Fruit fly (Drosophila melanogaster) whole organism, embryonic: ENCODE measurements around the gene CG9150.
A peak's percentile ranks its signal among the peaks of the same experiment; 100 is the strongest.

Experiments
- Ada2b ChIP-seq: fragments of 200-800 bp; sonication (Bioruptor generic); IDR thresholded peaks from 2 replicates; pipeline ENCODE4 v1.3.6; 2022; ENCODE audit warnings: missing biosample characterization, missing genetic modification characterization
- Aef1 ChIP-seq: fragments of 200-800 bp; sonication (Bioruptor generic); IDR thresholded peaks from 3 replicates; pipeline ENCODE4 v1.3.6; 2022; ENCODE audit warnings: missing biosample characterization, missing genetic modification characterization
- Awh ChIP-seq: fragments of 200-800 bp; sonication (Bioruptor generic); IDR thresholded peaks from 2 replicates; pipeline ENCODE4, ENCODE4 v1.3.6; 2022; ENCODE audit warnings: missing biosample characterization, missing genetic modification characterization
- C15 ChIP-seq: fragments of 200-800 bp; sonication (Bioruptor generic); IDR thresholded peaks from 3 replicates; pipeline ENCODE4 v1.3.6; 2022; ENCODE audit warnings: missing biosample characterization, missing genetic modification characterization
- CG1529 ChIP-seq: fragments of 200-800 bp; sonication (Bioruptor generic); optimal IDR thresholded peaks from 3 replicates; lab custom pipeline; 2018; ENCODE audit warnings: missing biosample characterization, missing genetic modification characterization
- CG15479 ChIP-seq: fragments of 200-800 bp; sonication (Bioruptor generic); optimal IDR thresholded peaks from 3 replicates; lab custom pipeline; 2019; ENCODE audit warnings: missing biosample characterization, mild to moderate bottlenecking, missing genetic modification characterization, moderate library complexity
- CG1603 ChIP-seq: fragments of 200-800 bp; sonication (Bioruptor generic); optimal IDR thresholded peaks from 2 replicates; lab custom pipeline; 2019; ENCODE audit warnings: missing biosample characterization, mild to moderate bottlenecking, missing genetic modification characterization, moderate library complexity
- CG16813 ChIP-seq: fragments of 200-800 bp; sonication (Bioruptor generic); IDR thresholded peaks from 3 replicates; pipeline ENCODE4 v1.3.6; 2022; ENCODE audit warnings: missing biosample characterization, missing genetic modification characterization; ENCODE audit not compliant: partially characterized antibody
- CG18619 ChIP-seq: fragments of 200-800 bp; sonication (Bioruptor generic); optimal IDR thresholded peaks from 3 replicates; lab custom pipeline; 2017; ENCODE audit warnings: missing biosample characterization, mild to moderate bottlenecking, missing genetic modification characterization
- CG18764 ChIP-seq: fragments of 200-800 bp; sonication (Bioruptor generic); optimal IDR thresholded peaks from 3 replicates; lab custom pipeline; 2016; ENCODE audit warnings: missing biosample characterization, missing genetic modification characterization
- CG2120 ChIP-seq: fragments of 200-800 bp; sonication (Bioruptor generic); optimal IDR thresholded peaks from 3 replicates; lab custom pipeline; 2016; ENCODE audit warnings: missing biosample characterization, missing genetic modification characterization
- CG30403 ChIP-seq: fragments of 200-800 bp; sonication (Bioruptor generic); optimal IDR thresholded peaks from 3 replicates; lab custom pipeline; 2016; ENCODE audit warnings: missing biosample characterization, missing genetic modification characterization
- CG31388 ChIP-seq: fragments of 200-800 bp; sonication (Bioruptor generic); optimal IDR thresholded peaks from 2 replicates; lab custom pipeline; 2016; ENCODE audit warnings: missing biosample characterization, missing genetic modification characterization
- CG33213 ChIP-seq: fragments of 200-800 bp; sonication (Bioruptor generic); optimal IDR thresholded peaks from 3 replicates; lab custom pipeline; 2016; ENCODE audit warnings: missing biosample characterization, missing genetic modification characterization
- CG34422 ChIP-seq: fragments of 200-800 bp; sonication (Bioruptor generic); IDR thresholded peaks from 3 replicates; pipeline ENCODE4 v1.3.6; 2022; ENCODE audit warnings: missing biosample characterization, missing genetic modification characterization
- CG6175 ChIP-seq: fragments of 200-800 bp; sonication (Bioruptor generic); IDR thresholded peaks from 3 replicates; pipeline ENCODE4 v1.3.6; 2022; ENCODE audit warnings: missing biosample characterization, missing genetic modification characterization
- CG8388 ChIP-seq: fragments of 200-800 bp; sonication (Bioruptor generic); optimal IDR thresholded peaks from 2 replicates; lab custom pipeline; 2019; ENCODE audit warnings: missing biosample characterization, mild to moderate bottlenecking, missing genetic modification characterization, moderate library complexity
- CG9215 ChIP-seq: fragments of 200-800 bp; sonication (Bioruptor generic); IDR thresholded peaks from 2 replicates; pipeline ENCODE4 v1.3.6; 2022; ENCODE audit warnings: missing biosample characterization, missing genetic modification characterization
- CG9797 ChIP-seq: fragments of 200-800 bp; sonication (Bioruptor generic); optimal IDR thresholded peaks from 3 replicates; lab custom pipeline; 2018; ENCODE audit warnings: missing biosample characterization, mild to moderate bottlenecking, missing genetic modification characterization
- Dad ChIP-seq: fragments of 200-800 bp; sonication (Bioruptor generic); optimal IDR thresholded peaks from 3 replicates; lab custom pipeline; 2016; ENCODE audit warnings: missing biosample characterization, missing genetic modification characterization
- Dfd ChIP-seq, 2 experiments: fragments of >200 bp; optimal IDR thresholded peaks; 2 replicates each; lab custom pipeline; 2017; ENCODE audit warnings: missing biosample characterization in 2 of 2, missing genetic modification characterization in 2 of 2
- Dref ChIP-seq: fragments of 200-800 bp; sonication (Bioruptor generic); IDR thresholded peaks from 2 replicates; pipeline ENCODE4 v1.3.6; 2022; ENCODE audit warnings: missing biosample characterization, missing genetic modification characterization
- Ets65A ChIP-seq: fragments of 200-800 bp; sonication (Bioruptor generic); peaks from one replicate; lab custom pipeline; 2016; ENCODE audit warnings: missing biosample characterization, missing genetic modification characterization
- Fer1 ChIP-seq: fragments of 200-800 bp; sonication (Bioruptor generic); optimal IDR thresholded peaks from 2 replicates; lab custom pipeline; 2017; ENCODE audit warnings: missing biosample characterization, mild to moderate bottlenecking, missing genetic modification characterization
- H15 ChIP-seq: fragments of 200-800 bp; sonication (Bioruptor generic); IDR thresholded peaks from 3 replicates; pipeline ENCODE4 v1.3.6; 2022; ENCODE audit warnings: missing biosample characterization, missing genetic modification characterization
- HLH4C ChIP-seq: fragments of 200-800 bp; sonication (Bioruptor generic); IDR thresholded peaks from 3 replicates; pipeline ENCODE4 v1.3.6; 2022; ENCODE audit warnings: missing biosample characterization, missing genetic modification characterization; ENCODE audit not compliant: partially characterized antibody
- Hmr ChIP-seq: fragments of 200-800 bp; sonication (Bioruptor generic); optimal IDR thresholded peaks from 3 replicates; lab custom pipeline; 2017; ENCODE audit warnings: mild to moderate bottlenecking, missing biosample characterization, missing genetic modification reagents, missing genetic modification characterization
- Lim3 ChIP-seq: fragments of 200-800 bp; sonication (Bioruptor generic); IDR thresholded peaks from 2 replicates; pipeline ENCODE4 v1.3.6; 2022; ENCODE audit warnings: missing biosample characterization, missing genetic modification characterization
- Lpt ChIP-seq: fragments of >200 bp; optimal IDR thresholded peaks from 2 replicates; lab custom pipeline; 2018; ENCODE audit warnings: missing biosample characterization, missing genetic modification characterization
- Meics ChIP-seq: fragments of 200-800 bp; sonication (Bioruptor generic); optimal IDR thresholded peaks from 2 replicates; lab custom pipeline; 2017; ENCODE audit warnings: missing biosample characterization, mild to moderate bottlenecking, missing genetic modification characterization
- Nf-YB ChIP-seq: fragments of 200-800 bp; sonication (Bioruptor generic); optimal IDR thresholded peaks from 3 replicates; lab custom pipeline; 2019; ENCODE audit warnings: missing biosample characterization, mild to moderate bottlenecking, missing genetic modification characterization, moderate library complexity
- Oli ChIP-seq: fragments of 200-800 bp; sonication (Bioruptor generic); optimal IDR thresholded peaks from 2 replicates; lab custom pipeline; 2018; ENCODE audit warnings: missing biosample characterization, mild to moderate bottlenecking, missing genetic modification characterization, moderate library complexity
- Opbp ChIP-seq: fragments of 200-800 bp; sonication (Bioruptor generic); IDR thresholded peaks from 3 replicates; pipeline ENCODE4 v1.3.6; 2022; ENCODE audit warnings: missing biosample characterization, missing genetic modification characterization; ENCODE audit not compliant: partially characterized antibody
- Six4 ChIP-seq: fragments of 200-800 bp; sonication (Bioruptor generic); optimal IDR thresholded peaks from 2 replicates; lab custom pipeline; 2016; ENCODE audit warnings: missing biosample characterization, missing genetic modification characterization
- abd-A ChIP-seq: fragments of 200-800 bp; sonication (Bioruptor generic); optimal IDR thresholded peaks from 3 replicates; lab custom pipeline; 2019; ENCODE audit warnings: missing biosample characterization, mild to moderate bottlenecking, missing genetic modification characterization, moderate library complexity
- aop ChIP-seq: fragments of 200-800 bp; sonication (Bioruptor generic); IDR thresholded peaks from 2 replicates; pipeline ENCODE4 v1.3.6; 2022; ENCODE audit warnings: missing biosample characterization, missing genetic modification characterization
- bowl ChIP-seq: fragments of 200-800 bp; sonication (Bioruptor generic); IDR thresholded peaks from 2 replicates; pipeline ENCODE4 v1.3.6; 2022; ENCODE audit warnings: missing biosample characterization, missing genetic modification characterization
- ci ChIP-seq: fragments of 200-800 bp; sonication (Bioruptor generic); IDR thresholded peaks from 3 replicates; pipeline ENCODE4 v1.3.6; 2022; ENCODE audit warnings: missing biosample characterization, missing genetic modification characterization
- dimm ChIP-seq: fragments of 200-800 bp; sonication (Bioruptor generic); IDR thresholded peaks from 2 replicates; pipeline ENCODE4 v1.3.6; 2022; ENCODE audit warnings: missing biosample characterization, missing genetic modification characterization
- fd96Cb ChIP-seq: fragments of 200-800 bp; sonication (Bioruptor generic); optimal IDR thresholded peaks from 2 replicates; lab custom pipeline; 2018; ENCODE audit warnings: missing biosample characterization, mild to moderate bottlenecking, missing genetic modification characterization, moderate library complexity
- gsb ChIP-seq: fragments of 200-800 bp; sonication (Bioruptor generic); IDR thresholded peaks from 2 replicates; pipeline ENCODE4 v1.3.6; 2022; ENCODE audit warnings: missing biosample characterization, missing genetic modification characterization
- hth ChIP-seq: fragments of >200 bp; optimal IDR thresholded peaks from 2 replicates; lab custom pipeline; 2017; ENCODE audit warnings: inconsistent platforms
- ind ChIP-seq: fragments of 200-800 bp; sonication (Bioruptor generic); optimal IDR thresholded peaks from 3 replicates; lab custom pipeline; 2016; ENCODE audit warnings: missing biosample characterization, missing genetic modification characterization
- luna ChIP-seq: fragments of 200-800 bp; sonication (Bioruptor generic); optimal IDR thresholded peaks from 2 replicates; lab custom pipeline; 2016; ENCODE audit warnings: missing biosample characterization, missing genetic modification characterization
- otp ChIP-seq: fragments of 200-800 bp; sonication (Bioruptor generic); IDR thresholded peaks from 3 replicates; pipeline ENCODE4, ENCODE4 v1.3.6; 2022; ENCODE audit warnings: missing biosample characterization, missing genetic modification characterization
- sc ChIP-seq, 3 experiments: fragments of >200 bp in 2 of 3; fragments of 200-800 bp in 1 of 3; sonication (Bioruptor generic) in 1 of 3; optimal IDR thresholded peaks; 2 replicates in 2 of 3; 3 replicates in 1 of 3; lab custom pipeline; 2017; ENCODE audit warnings: mild to moderate bottlenecking in 1 of 3, missing biosample characterization in 1 of 3, missing genetic modification characterization in 1 of 3, missing genetic modification reagents in 1 of 3
- sim ChIP-seq: fragments of 200-800 bp; sonication (Bioruptor generic); IDR thresholded peaks from 2 replicates; pipeline ENCODE4 v1.3.6; 2022; ENCODE audit warnings: missing biosample characterization, missing genetic modification characterization
- tgo ChIP-seq: fragments of 200-800 bp; sonication (Bioruptor generic); IDR thresholded peaks from 3 replicates; pipeline ENCODE4 v1.3.6; 2022; ENCODE audit warnings: missing biosample characterization, missing genetic modification characterization
- tio ChIP-seq: fragments of 200-800 bp; sonication (Bioruptor generic); optimal IDR thresholded peaks from 2 replicates; lab custom pipeline; 2017; ENCODE audit warnings: missing biosample characterization, missing genetic modification characterization, inconsistent platforms
- ttk ChIP-seq: fragments of 200-800 bp; sonication (Bioruptor generic); IDR thresholded peaks from 2 replicates; pipeline ENCODE4 v2.1.2; 2022; ENCODE audit warnings: missing biosample characterization, missing genetic modification characterization
- usp ChIP-seq: fragments of >200 bp; optimal IDR thresholded peaks from 2 replicates; lab custom pipeline; 2017; ENCODE audit warnings: missing biosample characterization, missing genetic modification characterization
- zfh1 ChIP-seq: fragments of 200-800 bp; sonication (Bioruptor generic); IDR thresholded peaks from 3 replicates; pipeline ENCODE4 v1.3.6; 2022; ENCODE audit warnings: missing biosample characterization, missing genetic modification characterization

The CG9150 gene

DNA sequence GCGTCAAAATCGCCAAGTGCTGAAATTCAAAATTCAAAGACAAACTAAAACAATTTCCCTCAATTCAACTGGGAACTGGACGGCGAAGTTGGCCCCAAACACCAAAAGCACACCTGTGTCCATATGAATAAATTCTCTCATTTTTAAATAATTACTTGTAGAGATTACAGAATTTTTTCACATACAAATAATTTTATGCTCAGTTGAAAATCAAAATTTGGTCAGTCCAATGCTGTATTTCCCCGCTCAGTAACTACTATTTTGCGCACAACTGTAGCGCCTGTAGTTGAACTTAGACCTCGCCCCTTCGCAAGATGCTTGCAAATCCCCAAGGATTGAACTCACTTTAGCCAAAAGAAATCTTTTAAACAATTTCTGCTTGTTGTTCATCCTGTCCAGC is 39.7 kb downstream of the CG9150 start (continued):
- TF ChIP-seq CG9797 (GFP tag; lab: Kevin White, UChicago): no peak
- peak; percentile 12 for TF ChIP-seq Hmr (GFP tag; lab: Kevin White, UChicago)
- TF ChIP-seq CG1529 (GFP tag; lab: Kevin White, UChicago): no peak
- peak; percentile 23; the same call in 1 of the 3 replicates for TF ChIP-seq tgo (GFP tag; lab: Robert Waterston, UW)
- TF ChIP-seq C15 (GFP tag; lab: Robert Waterston, UW): no peak
- 0 out of 2 replicates have a peak, but pooled peaks have one; percentile 35 for TF ChIP-seq dimm (GFP tag; lab: Robert Waterston, UW)
- TF ChIP-seq gsb (GFP tag; lab: Robert Waterston, UW): no peak
- TF ChIP-seq CG9215 (GFP tag; lab: Robert Waterston, UW): no peak
- peak; percentile 34 for TF ChIP-seq Ada2b
- peak; percentile 73 for TF ChIP-seq ci
- no peak for TF ChIP-seq sc (optimal IDR thresholded peaks at IDR 0.05; lab: Kevin White, UChicago)
- TF ChIP-seq sc (GFP tag; optimal IDR thresholded peaks at IDR 0.05; lab: Kevin White, UChicago): no peak
- TF ChIP-seq Awh (GFP tag; lab: Robert Waterston, UW): no peak
- no peak for TF ChIP-seq CG6175 (GFP tag; lab: Robert Waterston, UW)
- TF ChIP-seq CG31388 (GFP tag; lab: Kevin White, UChicago): no peak
- TF ChIP-seq abd-A (tag; lab: Kevin White, UChicago): no peak
- peak; percentile 83 for TF ChIP-seq Ets65A (GFP tag; lab: Kevin White, UChicago)
- no peak for TF ChIP-seq Meics (GFP tag; lab: Kevin White, UChicago)
- peak; percentile 11 for TF ChIP-seq fd96Cb (tag; lab: Kevin White, UChicago)
- peak; percentile 32; the same call in 2 of the 3 replicates for TF ChIP-seq Aef1
- TF ChIP-seq luna: no peak
- no peak; the same call in 1 of the 2 replicates for TF ChIP-seq ttk (GFP tag; lab: Robert Waterston, UW)
- peak; percentile 3 for TF ChIP-seq CG8388 (GFP tag; lab: Kevin White, UChicago)
- TF ChIP-seq tio (GFP tag; lab: Kevin White, UChicago): no peak
- no peak for TF ChIP-seq CG18764 (GFP tag; lab: Kevin White, UChicago)
- TF ChIP-seq CG33213 (GFP tag; lab: Kevin White, UChicago): no peak
- TF ChIP-seq CG18619 (GFP tag; lab: Kevin White, UChicago): no peak
- TF ChIP-seq Dad (GFP tag; lab: Kevin White, UChicago): no peak
- no peak for TF ChIP-seq Lpt (GFP tag; lab: Kevin White, UChicago)
- peak; percentile 23 for TF ChIP-seq Oli (tag; lab: Kevin White, UChicago)
- TF ChIP-seq Nf-YB (GFP tag; lab: Kevin White, UChicago): no peak
- no peak for TF ChIP-seq Six4 (GFP tag; lab: Kevin White, UChicago)
- no peak for TF ChIP-seq CG15479 (GFP tag; lab: Kevin White, UChicago)
- TF ChIP-seq CG34422 (GFP tag; lab: Robert Waterston, UW): no peak
- TF ChIP-seq Dref: no peak
- no peak for TF ChIP-seq HLH4C
- no peak for TF ChIP-seq Fer1
- TF ChIP-seq zfh1 (GFP tag; lab: Robert Waterston, UW): peak; percentile 37; the same call in 1 of the 3 replicates
- TF ChIP-seq CG1603: peak; percentile 38
- peak; percentile 6 for TF ChIP-seq ind (GFP tag; lab: Kevin White, UChicago)
- TF ChIP-seq usp (GFP tag; lab: Kevin White, UChicago): no peak
- TF ChIP-seq otp (GFP tag; lab: Robert Waterston, UW): 0 out of 3 replicates have a peak, but pooled peaks have one; percentile 7
- no peak for TF ChIP-seq bowl (GFP tag; lab: Robert Waterston, UW)
- no peak for TF ChIP-seq Dfd (GFP tag; optimal IDR thresholded peaks at IDR 0.05; lab: Kevin White, UChicago)
- TF ChIP-seq CG30403 (GFP tag; lab: Kevin White, UChicago): peak; percentile 5
- TF ChIP-seq Lim3 (GFP tag; lab: Robert Waterston, UW): no peak
- no peak for TF ChIP-seq sim (GFP tag; lab: Robert Waterston, UW)
- no peak for TF ChIP-seq hth
- TF ChIP-seq CG2120: peak; percentile 25
- no peak for TF ChIP-seq CG16813 (GFP tag; lab: Robert Waterston, UW)
- no peak for TF ChIP-seq Opbp (GFP tag; lab: Robert Waterston, UW)
- TF ChIP-seq H15 (GFP tag; lab: Robert Waterston, UW): no peak
- TF ChIP-seq aop (GFP tag; lab: Robert Waterston, UW): no peak
